Worm (Caenorhabditis elegans) whole organism, early embryonic: ENCODE results near the gene C54E10.3.

Experiments used
- ceh-13 ChIP-seq: fragments of 200-800 bp; sonication (Bioruptor generic); optimal IDR thresholded peaks from 2 replicates; lab custom pipeline; 2018; ENCODE audit warnings: mild to moderate bottlenecking, missing genetic modification characterization, missing compliant biosample characterization
- ceh-36 ChIP-seq: sonication (generic microtip); optimal IDR thresholded peaks from 2 replicates; lab custom pipeline; 2016; ENCODE audit warnings: missing genetic modification characterization, inconsistent platforms, missing compliant biosample characterization

- TF ChIP-seq ceh-13 (GFP tag; lab: Kevin White, UChicago) (no peak), ceh-36 (tag; lab: Kevin White, UChicago) (no peak)
Measured at ce11 chrV:18771804-18772386, 38.9 kb upstream of the C54E10.3 start.
